Worm (Caenorhabditis elegans): Measurements from ENCODE around the gene Y71H2AM.3.

DNA sequence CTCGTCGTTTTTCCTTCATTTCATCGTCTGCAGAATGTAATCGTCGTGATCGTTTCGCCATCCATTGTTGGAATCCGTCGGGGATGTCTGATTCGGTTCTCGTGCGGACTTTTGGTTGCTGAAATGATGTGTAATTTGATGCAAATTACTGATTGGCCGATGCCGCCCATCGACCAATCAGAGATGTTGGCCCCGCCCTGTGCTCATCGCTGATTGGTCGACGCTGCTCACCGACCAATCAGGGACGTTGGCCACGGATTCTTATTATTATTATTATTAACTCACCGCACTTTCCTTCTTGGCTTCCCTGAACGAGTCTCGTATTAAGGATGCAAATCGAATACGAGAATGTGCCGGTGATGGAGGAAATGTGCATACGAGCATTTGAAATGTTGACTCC is 11.2 kb upstream of the Y71H2AM.3 start:
- TF ChIP-seq fkh-10 (GFP tag; optimal IDR thresholded peaks at IDR 0.05) (no peak), ceh-62 (tag; optimal IDR thresholded peaks at IDR 0.05) (no peak), snpc-4 (tag; optimal IDR thresholded peaks at IDR 0.05) (no peak), saeg-2 (GFP tag; IDR thresholded peaks at IDR 0.05) (no peak), aly-2 (tag; optimal IDR thresholded peaks at IDR 0.05) (no peak), F49E8.2 (tag; optimal IDR thresholded peaks at IDR 0.05; ENCODE audit: borderline replicate concordance) (no peak), jun-1 (tag; optimal IDR thresholded peaks at IDR 0.05) (no peak), unc-62 (GFP tag; optimal IDR thresholded peaks at IDR 0.05 in 1 of 2) (no peak), unc-62 (tag; optimal IDR thresholded peaks at IDR 0.05) (no peak), dve-1 (tag; optimal IDR thresholded peaks at IDR 0.05; ENCODE audit: insufficient read depth) (no peak), lin-15B (tag; optimal IDR thresholded peaks at IDR 0.05) (no peak), daf-16 (GFP tag; optimal IDR thresholded peaks at IDR 0.05) (no peak), daf-16 (tag; optimal IDR thresholded peaks at IDR 0.05) (no peak), Y5F2A.4 (GFP tag; optimal IDR thresholded peaks at IDR 0.05) (no peak)

Data from whole organism, L4 larva.